Fruit fly (Drosophila melanogaster) whole organism, embryonic: ENCODE results near the gene hfp.

ENCODE experiments used
- Atf3 ChIP-seq: fragments of 200-800 bp; sonication (Bioruptor generic); optimal IDR thresholded peaks from 3 replicates; lab custom pipeline; 2016; ENCODE audit warnings: missing biosample characterization, missing genetic modification characterization
- CG10462 ChIP-seq: fragments of 200-800 bp; sonication (Bioruptor generic); optimal IDR thresholded peaks from 2 replicates; lab custom pipeline; 2016; ENCODE audit warnings: missing biosample characterization, missing genetic modification characterization
- CG12155 ChIP-seq: fragments of 200-800 bp; sonication (Bioruptor generic); optimal IDR thresholded peaks from 3 replicates; lab custom pipeline; 2016; ENCODE audit warnings: missing biosample characterization, missing genetic modification characterization
- CG13296 ChIP-seq: fragments of 200-800 bp; sonication (Bioruptor generic); optimal IDR thresholded peaks from 3 replicates; lab custom pipeline; 2018; ENCODE audit warnings: missing biosample characterization, mild to moderate bottlenecking, missing genetic modification characterization
- CG15073 ChIP-seq: fragments of 200-800 bp; sonication (Bioruptor generic); optimal IDR thresholded peaks from 2 replicates; lab custom pipeline; 2016; ENCODE audit warnings: missing biosample characterization, missing genetic modification characterization
- CG1602 ChIP-seq: fragments of 200-800 bp; sonication (Bioruptor generic); optimal IDR thresholded peaks from 3 replicates; lab custom pipeline; 2016; ENCODE audit warnings: missing biosample characterization, missing genetic modification characterization
- CG16815 ChIP-seq: fragments of 200-800 bp; sonication (Bioruptor generic); optimal IDR thresholded peaks from 3 replicates; lab custom pipeline; 2017; ENCODE audit warnings: missing biosample characterization, mild to moderate bottlenecking, missing genetic modification characterization
- CG2678 ChIP-seq: fragments of 200-800 bp; sonication (Bioruptor generic); optimal IDR thresholded peaks from 3 replicates; lab custom pipeline; 2019; ENCODE audit warnings: missing biosample characterization, mild to moderate bottlenecking, missing genetic modification characterization, moderate library complexity
- CG31365 ChIP-seq: fragments of 200-800 bp; sonication (Bioruptor generic); optimal IDR thresholded peaks from 2 replicates; lab custom pipeline; 2018; ENCODE audit warnings: missing biosample characterization, mild to moderate bottlenecking, missing genetic modification characterization
- CG3726 ChIP-seq: fragments of 200-800 bp; sonication (Bioruptor generic); IDR thresholded peaks from 3 replicates; pipeline ENCODE4, ENCODE4 v1.3.6; 2022; ENCODE audit warnings: missing biosample characterization, missing genetic modification characterization
- CG4282 ChIP-seq: fragments of 200-800 bp; sonication (Bioruptor generic); optimal IDR thresholded peaks from 2 replicates; lab custom pipeline; 2016; ENCODE audit warnings: missing biosample characterization, missing genetic modification characterization
- CG4617 ChIP-seq: fragments of 200-800 bp; sonication (Bioruptor generic); optimal IDR thresholded peaks from 3 replicates; lab custom pipeline; 2016; ENCODE audit warnings: missing biosample characterization, missing genetic modification characterization, borderline replicate concordance
- CG6791 ChIP-seq: fragments of 200-800 bp; sonication (Bioruptor generic); IDR thresholded peaks from 3 replicates; pipeline ENCODE4 v1.3.6; 2022; ENCODE audit warnings: missing biosample characterization, missing genetic modification characterization; ENCODE audit not compliant: partially characterized antibody
- CG8290 ChIP-seq, 3 experiments: fragments of 200-800 bp; sonication (Bioruptor generic); optimal IDR thresholded peaks; 2 replicates each; lab custom pipeline; 2016 to 2019; ENCODE audit warnings: missing biosample characterization in 3 of 3, missing genetic modification characterization in 3 of 3, mild to moderate bottlenecking in 2 of 3, moderate library complexity in 1 of 3
- CG8944 ChIP-seq: fragments of 200-800 bp; sonication (Bioruptor generic); optimal IDR thresholded peaks from 3 replicates; lab custom pipeline; 2016; ENCODE audit warnings: missing biosample characterization, missing genetic modification characterization
- CG9817 ChIP-seq: fragments of 200-800 bp; sonication (Bioruptor generic); optimal IDR thresholded peaks from 2 replicates; lab custom pipeline; 2018; ENCODE audit warnings: missing biosample characterization, mild to moderate bottlenecking, missing genetic modification characterization, moderate library complexity
- Dref ChIP-seq: fragments of 200-800 bp; sonication (Bioruptor generic); IDR thresholded peaks from 2 replicates; pipeline ENCODE4 v1.3.6; 2022; ENCODE audit warnings: missing biosample characterization, missing genetic modification characterization
- Elba2 ChIP-seq: fragments of 200-800 bp; sonication (Bioruptor generic); optimal IDR thresholded peaks from 3 replicates; lab custom pipeline; 2016; ENCODE audit warnings: missing biosample characterization, missing genetic modification characterization
- Gug ChIP-seq: fragments of 200-800 bp; sonication (Bioruptor generic); IDR thresholded peaks from 4 replicates; pipeline ENCODE4 v1.3.6; 2022; ENCODE audit warnings: missing biosample characterization, missing genetic modification characterization
- HLH4C ChIP-seq: fragments of 200-800 bp; sonication (Bioruptor generic); IDR thresholded peaks from 3 replicates; pipeline ENCODE4 v1.3.6; 2022; ENCODE audit warnings: missing biosample characterization, missing genetic modification characterization; ENCODE audit not compliant: partially characterized antibody
- Hr3 ChIP-seq: fragments of 200-800 bp; sonication (Bioruptor generic); optimal IDR thresholded peaks from 3 replicates; lab custom pipeline; 2016; ENCODE audit warnings: missing biosample characterization, missing genetic modification characterization
- Lhr ChIP-seq: fragments of 200-800 bp; sonication (Bioruptor generic); optimal IDR thresholded peaks from 3 replicates; lab custom pipeline; 2017; ENCODE audit warnings: mild to moderate bottlenecking, missing biosample characterization, missing genetic modification reagents, missing genetic modification characterization
- Lim3 ChIP-seq: fragments of 200-800 bp; sonication (Bioruptor generic); IDR thresholded peaks from 2 replicates; pipeline ENCODE4 v1.3.6; 2022; ENCODE audit warnings: missing biosample characterization, missing genetic modification characterization
- MBD-R2 ChIP-seq: fragments of 200-800 bp; sonication (Bioruptor generic); IDR thresholded peaks from 2 replicates; pipeline ENCODE4 v1.3.6; 2022; ENCODE audit warnings: missing biosample characterization, missing genetic modification characterization
- Max ChIP-seq: fragments of 200-800 bp; sonication (Bioruptor generic); optimal IDR thresholded peaks from 2 replicates; lab custom pipeline; 2016; ENCODE audit warnings: missing biosample characterization, mild to moderate bottlenecking, missing genetic modification characterization
- Myb ChIP-seq: fragments of 200-800 bp; sonication (Bioruptor generic); optimal IDR thresholded peaks from 2 replicates; lab custom pipeline; 2016; ENCODE audit warnings: missing biosample characterization, missing genetic modification characterization
- NFAT ChIP-seq: fragments of 200-800 bp; sonication (Bioruptor generic); IDR thresholded peaks from 2 replicates; pipeline ENCODE4 v1.3.6; 2022; ENCODE audit warnings: missing biosample characterization, missing genetic modification characterization
- Ptx1 ChIP-seq: fragments of 200-800 bp; sonication (Bioruptor generic); IDR thresholded peaks from 2 replicates; pipeline ENCODE4 v1.3.6; 2022; ENCODE audit warnings: missing biosample characterization, missing genetic modification characterization
- Rfx ChIP-seq: fragments of 200-800 bp; sonication (Bioruptor generic); IDR thresholded peaks from 2 replicates; pipeline ENCODE4 v1.3.6; 2022; ENCODE audit warnings: missing biosample characterization, missing genetic modification characterization
- Sox100B ChIP-seq: fragments of 200-800 bp; sonication (Bioruptor generic); optimal IDR thresholded peaks from 3 replicates; lab custom pipeline; 2018; ENCODE audit warnings: missing biosample characterization, mild to moderate bottlenecking, missing genetic modification characterization
- Vsx1 ChIP-seq: fragments of 200-800 bp; sonication (Bioruptor generic); optimal IDR thresholded peaks from 2 replicates; lab custom pipeline; 2017; ENCODE audit warnings: missing biosample characterization, mild to moderate bottlenecking, missing genetic modification characterization, missing genetic modification reagents
- ara ChIP-seq: fragments of 200-800 bp; sonication (Bioruptor generic); IDR thresholded peaks from 2 replicates; pipeline ENCODE4 v1.3.6; 2022; ENCODE audit warnings: missing biosample characterization, missing genetic modification characterization
- dmrt11E ChIP-seq: fragments of 200-800 bp; sonication (Bioruptor generic); optimal IDR thresholded peaks from 3 replicates; lab custom pipeline; 2018; ENCODE audit warnings: missing biosample characterization, mild to moderate bottlenecking, missing genetic modification characterization, moderate library complexity
- dmrt99B ChIP-seq: fragments of 200-800 bp; sonication (Bioruptor generic); optimal IDR thresholded peaks from 2 replicates; lab custom pipeline; 2018; ENCODE audit warnings: missing biosample characterization, mild to moderate bottlenecking, missing genetic modification characterization, moderate library complexity
- exex ChIP-seq: fragments of 200-800 bp; sonication (Bioruptor generic); optimal IDR thresholded peaks from 4 replicates; lab custom pipeline; 2018; ENCODE audit warnings: missing biosample characterization, mild to moderate bottlenecking, missing genetic modification characterization, moderate library complexity
- fd64A ChIP-seq: fragments of 200-800 bp; sonication (Bioruptor generic); optimal IDR thresholded peaks from 3 replicates; lab custom pipeline; 2018; ENCODE audit warnings: missing biosample characterization, mild to moderate bottlenecking, missing genetic modification characterization
- gce ChIP-seq: fragments of 200-800 bp; sonication (Bioruptor generic); IDR thresholded peaks from 3 replicates; pipeline ENCODE4 v1.3.6; 2022; ENCODE audit warnings: missing biosample characterization, missing genetic modification characterization
- gcm2 ChIP-seq: fragments of 200-800 bp; sonication (Bioruptor generic); optimal IDR thresholded peaks from 2 replicates; lab custom pipeline; 2016; ENCODE audit warnings: missing biosample characterization, missing genetic modification characterization
- gem ChIP-seq: fragments of 200-800 bp; sonication (Bioruptor generic); optimal IDR thresholded peaks from 2 replicates; lab custom pipeline; 2019; ENCODE audit warnings: missing biosample characterization, mild to moderate bottlenecking, missing genetic modification characterization, moderate library complexity
- grau ChIP-seq: fragments of 200-800 bp; optimal IDR thresholded peaks from 3 replicates; lab custom pipeline; 2019; ENCODE audit warnings: missing biosample characterization, mild to moderate bottlenecking, missing genetic modification characterization, moderate library complexity
- gt ChIP-seq: fragments of 200-800 bp; sonication (Bioruptor generic); IDR thresholded peaks from 2 replicates; pipeline ENCODE4 v1.3.6; 2022; ENCODE audit warnings: missing biosample characterization, missing genetic modification characterization
- knrl ChIP-seq: fragments of 200-800 bp; sonication (Bioruptor generic); IDR thresholded peaks from 3 replicates; pipeline ENCODE4 v1.3.6; 2022; ENCODE audit warnings: missing biosample characterization, missing genetic modification characterization; ENCODE audit not compliant: partially characterized antibody
- nom ChIP-seq: fragments of 200-800 bp; sonication (Bioruptor generic); optimal IDR thresholded peaks from 2 replicates; lab custom pipeline; 2017; ENCODE audit warnings: missing biosample characterization, missing genetic modification characterization, mild to moderate bottlenecking, moderate library complexity, missing genetic modification reagents
- otp ChIP-seq: fragments of 200-800 bp; sonication (Bioruptor generic); IDR thresholded peaks from 3 replicates; pipeline ENCODE4, ENCODE4 v1.3.6; 2022; ENCODE audit warnings: missing biosample characterization, missing genetic modification characterization
- pb ChIP-seq: fragments of 200-800 bp; sonication (Bioruptor generic); optimal IDR thresholded peaks from 3 replicates; lab custom pipeline; 2016; ENCODE audit warnings: missing biosample characterization, missing genetic modification characterization
- pzg ChIP-seq: fragments of 200-800 bp; sonication (Bioruptor generic); optimal IDR thresholded peaks from 3 replicates; lab custom pipeline; 2018; ENCODE audit warnings: missing biosample characterization, mild to moderate bottlenecking, missing genetic modification characterization, moderate library complexity
- run ChIP-seq: fragments of 200-800 bp; sonication (Bioruptor generic); optimal IDR thresholded peaks from 3 replicates; lab custom pipeline; 2018; ENCODE audit warnings: missing biosample characterization, mild to moderate bottlenecking, missing genetic modification characterization
- sens ChIP-seq: fragments of 200-800 bp; sonication (Bioruptor generic); peaks from one replicate; lab custom pipeline; 2016; ENCODE audit warnings: missing biosample characterization, missing genetic modification characterization
- sob ChIP-seq: fragments of 200-800 bp; sonication (Bioruptor generic); IDR thresholded peaks from 2 replicates; pipeline ENCODE4 v1.3.6; 2022; ENCODE audit warnings: missing biosample characterization, missing genetic modification characterization

Gene hfp

DNA sequence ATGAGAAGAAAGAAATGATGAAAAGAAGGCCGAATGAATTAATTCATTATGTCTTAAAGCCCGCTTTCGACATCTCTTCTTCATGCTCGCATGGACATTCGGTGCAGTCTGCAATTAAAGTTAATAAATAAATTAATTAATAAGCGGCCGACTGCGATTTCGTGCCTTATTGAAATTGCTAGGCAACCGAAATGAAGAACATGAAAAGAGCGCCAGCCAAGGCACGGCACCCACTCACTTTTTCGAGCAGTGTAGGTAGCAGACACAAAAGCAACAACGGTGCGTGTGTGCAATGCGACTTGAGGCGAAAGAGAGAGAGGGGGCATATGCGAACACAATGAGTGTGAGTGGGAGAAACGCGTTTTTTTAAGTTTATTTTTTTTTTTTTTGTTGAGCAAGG, 37.9 kb downstream of the hfp start (continued):
- TF ChIP-seq sob (GFP tag; lab: Robert Waterston, UW) (peak; percentile 34; the same call in 1 of the 2 replicates), Vsx1 (GFP tag; lab: Kevin White, UChicago) (peak; percentile 36), Ptx1 (GFP tag; lab: Robert Waterston, UW) (peak; percentile 48), Gug (GFP tag; lab: Robert Waterston, UW) (peak; percentile 19; the same call in 1 of the 4 replicates), sens (GFP tag; lab: Kevin White, UChicago) (peak; percentile 86), gem (peak; percentile 59), CG12155 (GFP tag; lab: Kevin White, UChicago) (peak; percentile 0), Dref (GFP tag; lab: Robert Waterston, UW) (no peak), Hr3 (GFP tag; lab: Kevin White, UChicago) (peak; percentile 41), CG4282 (GFP tag; lab: Kevin White, UChicago) (no peak), CG8944 (peak; percentile 16), dmrt99B (tag; lab: Kevin White, UChicago) (peak; percentile 40)

dm6 chr3L:1463547-1463946, 38.8 kb downstream of the hfp start, which contains the start of gene rho:
rho (plus strand) TSS chr3L:1463811.
- no peak for TF ChIP-seq gcm2 (GFP tag; lab: Kevin White, UChicago)
- TF ChIP-seq Sox100B (GFP tag; lab: Kevin White, UChicago) = no peak
- TF ChIP-seq Atf3 (GFP tag; lab: Kevin White, UChicago) = no peak
- TF ChIP-seq HLH4C (GFP tag; lab: Robert Waterston, UW) = peak; percentile 48; the same call in 1 of the 3 replicates
- TF ChIP-seq gce = peak; percentile 73; the same call in 1 of the 3 replicates
- peak; percentile 45 for TF ChIP-seq Rfx
- TF ChIP-seq knrl = no peak; the same call in 2 of the 3 replicates
- TF ChIP-seq CG6791 (GFP tag; lab: Robert Waterston, UW) = peak; percentile 62; the same call in 2 of the 3 replicates
- no peak for TF ChIP-seq dmrt11E (tag; lab: Kevin White, UChicago)
- no peak for TF ChIP-seq Lim3
- no peak for TF ChIP-seq CG15073
- TF ChIP-seq Lhr (GFP tag; lab: Kevin White, UChicago) = no peak
- no peak for TF ChIP-seq CG16815 (GFP tag; lab: Kevin White, UChicago)
- TF ChIP-seq Max = peak; percentile 19
- TF ChIP-seq nom (GFP tag; lab: Kevin White, UChicago) = peak; percentile 46
- no peak for TF ChIP-seq CG3726 (GFP tag; lab: Robert Waterston, UW)
- TF ChIP-seq fd64A (GFP tag; lab: Kevin White, UChicago) = no peak
- no peak for TF ChIP-seq Elba2 (GFP tag; lab: Kevin White, UChicago)
- peak; percentile 7 for TF ChIP-seq run
- TF ChIP-seq CG4617 = no peak
- no peak for TF ChIP-seq pb (GFP tag; lab: Kevin White, UChicago)
- no peak for TF ChIP-seq gt
- TF ChIP-seq Dref (GFP tag; lab: Robert Waterston, UW) = no peak
- TF ChIP-seq CG10462 (GFP tag; lab: Kevin White, UChicago) = no peak
- peak; percentile 31 for TF ChIP-seq CG2678 (tag; lab: Kevin White, UChicago)
- peak; percentile 29; the same call in 1 of the 2 replicates for TF ChIP-seq ara
- TF ChIP-seq CG1602 (GFP tag; lab: Kevin White, UChicago) = no peak
- TF ChIP-seq exex (tag; lab: Kevin White, UChicago) = no peak
- no peak for TF ChIP-seq CG31365
- TF ChIP-seq otp (GFP tag; lab: Robert Waterston, UW) = no peak; the same call in 2 of the 3 replicates
- TF ChIP-seq pzg (GFP tag; lab: Kevin White, UChicago) = no peak
- no peak for TF ChIP-seq CG8290 (GFP tag; optimal IDR thresholded peaks at IDR 0.05; lab: Kevin White, UChicago)
- TF ChIP-seq CG8290 (tag; optimal IDR thresholded peaks at IDR 0.05; lab: Kevin White, UChicago) = peak in 1 of 2 experiments; percentile 71
- TF ChIP-seq grau (tag; lab: Kevin White, UChicago) = peak; percentile 27
- TF ChIP-seq Myb = peak; percentile 5
- TF ChIP-seq MBD-R2 (GFP tag; lab: Robert Waterston, UW) = no peak
- peak; percentile 62; the same call in 1 of the 2 replicates for TF ChIP-seq NFAT (GFP tag; lab: Robert Waterston, UW)
- no peak for TF ChIP-seq CG13296 (GFP tag; lab: Kevin White, UChicago)
- no peak for TF ChIP-seq CG9817 (tag; lab: Kevin White, UChicago)
